Worm (Caenorhabditis elegans) whole organism, late embryonic: ENCODE results near the gene fbxb-71.

Experiments used
- C38D4.7 ChIP-seq: fragments of 200-800 bp; sonication (Bioruptor generic); optimal IDR thresholded peaks from 2 replicates; lab custom pipeline; 2018; ENCODE audit warnings: mild to moderate bottlenecking, missing genetic modification characterization, moderate library complexity, missing compliant biosample characterization
- Y22D7AL.16 ChIP-seq: sonication (generic microtip); optimal IDR thresholded peaks from 2 replicates; lab custom pipeline; 2016; ENCODE audit warnings: missing genetic modification characterization, missing compliant biosample characterization
- ama-1 ChIP-seq: fragments of 150-350 bp; optimal IDR thresholded peaks from 2 replicates; lab custom pipeline; 2014
- ceh-34 ChIP-seq: sonication (generic microtip); optimal IDR thresholded peaks from 2 replicates; lab custom pipeline; 2016; ENCODE audit warnings: mild to moderate bottlenecking, missing genetic modification characterization, missing compliant biosample characterization
- ceh-9 ChIP-seq: sonication (generic microtip); optimal IDR thresholded peaks from 2 replicates; lab custom pipeline; 2016; ENCODE audit warnings: mild to moderate bottlenecking, missing genetic modification characterization, inconsistent platforms, missing compliant biosample characterization
- fkh-10 ChIP-seq: fragments of 150-350 bp; optimal IDR thresholded peaks from 2 replicates; lab custom pipeline; 2014; ENCODE audit warnings: missing biosample characterization, missing genetic modification reagents, missing genetic modification characterization
- hlh-30 ChIP-seq: sonication (generic microtip); optimal IDR thresholded peaks from 2 replicates; lab custom pipeline; 2017; ENCODE audit warnings: antibody characterized with exemption, missing genetic modification characterization, missing compliant biosample characterization; ENCODE audit not compliant: insufficient read depth
- pat-9 ChIP-seq: fragments of 200-800 bp; sonication (Bioruptor generic); optimal IDR thresholded peaks from 2 replicates; lab custom pipeline; 2018; ENCODE audit warnings: mild to moderate bottlenecking, missing genetic modification characterization, moderate library complexity, missing compliant biosample characterization
- sox-2 ChIP-seq: fragments of 200-800 bp; sonication (Bioruptor generic); IDR thresholded peaks from 2 replicates; pipeline ENCODE4 v1.3.6; 2022; ENCODE audit warnings: missing genetic modification reagents, missing genetic modification characterization, missing compliant biosample characterization
- unc-42 ChIP-seq: sonication (generic microtip); optimal IDR thresholded peaks from 2 replicates; lab custom pipeline; 2016; ENCODE audit warnings: missing genotype, missing genetic modification characterization, missing compliant biosample characterization
- unc-55 ChIP-seq: sonication (generic microtip); optimal IDR thresholded peaks from 2 replicates; lab custom pipeline; 2017; ENCODE audit warnings: missing biosample characterization, missing genetic modification reagents, missing genetic modification characterization

ce11 chrX:3245812-3246211 is 16.9 kb upstream of the fbxb-71 start, which contains the start of gene F40F4.7:
- TF ChIP-seq unc-42 (tag; lab: Kevin White, UChicago) (peak; percentile 72), ceh-9 (tag; lab: Kevin White, UChicago) (no peak), ama-1 (lab: Kevin White, UChicago) (no peak), pat-9 (tag; lab: Kevin White, UChicago) (no peak), sox-2 (no peak), C38D4.7 (GFP tag; lab: Kevin White, UChicago) (no peak), fkh-10 (GFP tag; lab: Kevin White, UChicago) (no peak), Y22D7AL.16 (tag; lab: Kevin White, UChicago) (no peak), unc-55 (GFP tag; lab: Kevin White, UChicago) (peak; percentile 61), hlh-30 (tag; lab: Kevin White, UChicago) (peak; percentile 91), ceh-34 (tag; lab: Kevin White, UChicago) (peak; percentile 18)
